Fruit fly (Drosophila melanogaster) whole organism, embryonic: ENCODE data around the gene dachs.

Experiments used
- Atf6 ChIP-seq: fragments of 200-800 bp; sonication (Bioruptor generic); IDR thresholded peaks from 2 replicates; pipeline ENCODE4 v1.3.6; 2022; ENCODE audit warnings: missing biosample characterization, missing genetic modification characterization
- CG11456 ChIP-seq: fragments of 200-800 bp; sonication (Bioruptor generic); IDR thresholded peaks from 3 replicates; pipeline ENCODE4 v1.3.6; 2022; ENCODE audit warnings: missing biosample characterization, missing genetic modification characterization
- CG14710 ChIP-seq: fragments of 200-800 bp; sonication (Bioruptor generic); optimal IDR thresholded peaks from 3 replicates; lab custom pipeline; 2019; ENCODE audit warnings: missing biosample characterization, mild to moderate bottlenecking, missing genetic modification characterization, moderate library complexity
- CG2199 ChIP-seq: fragments of 200-800 bp; sonication (Bioruptor generic); IDR thresholded peaks from 3 replicates; pipeline ENCODE4 v1.3.6; 2022; ENCODE audit warnings: missing biosample characterization, missing genetic modification characterization
- CG30403 ChIP-seq: fragments of 200-800 bp; sonication (Bioruptor generic); optimal IDR thresholded peaks from 3 replicates; lab custom pipeline; 2016; ENCODE audit warnings: missing biosample characterization, missing genetic modification characterization
- CG3065 ChIP-seq: fragments of 200-800 bp; sonication (Bioruptor generic); optimal IDR thresholded peaks from 2 replicates; lab custom pipeline; 2016; ENCODE audit warnings: missing biosample characterization, missing genetic modification characterization
- CG3163 ChIP-seq: fragments of 200-800 bp; sonication (Bioruptor generic); optimal IDR thresholded peaks from 3 replicates; lab custom pipeline; 2016; ENCODE audit warnings: missing biosample characterization, missing genetic modification characterization
- CG34224 ChIP-seq: fragments of 200-800 bp; sonication (Bioruptor generic); IDR thresholded peaks from 3 replicates; pipeline ENCODE4 v1.3.6; 2022; ENCODE audit warnings: missing biosample characterization, missing genetic modification characterization; ENCODE audit not compliant: partially characterized antibody
- CG34422 ChIP-seq: fragments of 200-800 bp; sonication (Bioruptor generic); IDR thresholded peaks from 3 replicates; pipeline ENCODE4 v1.3.6; 2022; ENCODE audit warnings: missing biosample characterization, missing genetic modification characterization
- CG3726 ChIP-seq: fragments of 200-800 bp; sonication (Bioruptor generic); IDR thresholded peaks from 3 replicates; pipeline ENCODE4, ENCODE4 v1.3.6; 2022; ENCODE audit warnings: missing biosample characterization, missing genetic modification characterization
- CG4424 ChIP-seq: fragments of 200-800 bp; sonication (Bioruptor generic); optimal IDR thresholded peaks from 3 replicates; lab custom pipeline; 2016; ENCODE audit warnings: missing biosample characterization, missing genetic modification characterization
- Ets65A ChIP-seq: fragments of 200-800 bp; sonication (Bioruptor generic); peaks from one replicate; lab custom pipeline; 2016; ENCODE audit warnings: missing biosample characterization, missing genetic modification characterization
- Gsc ChIP-seq: fragments of 200-800 bp; sonication (Bioruptor generic); IDR thresholded peaks from 2 replicates; pipeline ENCODE4 v1.3.6; 2022; ENCODE audit warnings: missing biosample characterization, missing genetic modification characterization
- HLH4C ChIP-seq: fragments of 200-800 bp; sonication (Bioruptor generic); IDR thresholded peaks from 3 replicates; pipeline ENCODE4 v1.3.6; 2022; ENCODE audit warnings: missing biosample characterization, missing genetic modification characterization; ENCODE audit not compliant: partially characterized antibody
- Med ChIP-seq: fragments of 200-800 bp; sonication (Bioruptor generic); peaks from one replicate; lab custom pipeline; 2016; ENCODE audit warnings: missing biosample characterization, missing genetic modification characterization, mild to moderate bottlenecking, inconsistent platforms, moderate library complexity
- NFAT ChIP-seq: fragments of 200-800 bp; sonication (Bioruptor generic); IDR thresholded peaks from 2 replicates; pipeline ENCODE4 v1.3.6; 2022; ENCODE audit warnings: missing biosample characterization, missing genetic modification characterization
- Opbp ChIP-seq: fragments of 200-800 bp; sonication (Bioruptor generic); IDR thresholded peaks from 3 replicates; pipeline ENCODE4 v1.3.6; 2022; ENCODE audit warnings: missing biosample characterization, missing genetic modification characterization; ENCODE audit not compliant: partially characterized antibody
- PHDP ChIP-seq: fragments of 200-800 bp; sonication (Bioruptor generic); optimal IDR thresholded peaks from 3 replicates; lab custom pipeline; 2018; ENCODE audit warnings: missing biosample characterization, mild to moderate bottlenecking, missing genetic modification characterization, moderate library complexity
- Trl ChIP-seq, 3 experiments: fragments of >200 bp in 2 of 3; fragments of 200-800 bp in 1 of 3; sonication (Bioruptor generic) in 1 of 3; optimal IDR thresholded peaks; 2 replicates in 1 of 3; 3 replicates in 2 of 3; lab custom pipeline; 2016 to 2017; ENCODE audit warnings: missing biosample characterization in 1 of 3, missing genetic modification characterization in 1 of 3
- ara ChIP-seq: fragments of 200-800 bp; sonication (Bioruptor generic); IDR thresholded peaks from 2 replicates; pipeline ENCODE4 v1.3.6; 2022; ENCODE audit warnings: missing biosample characterization, missing genetic modification characterization
- az2 ChIP-seq: fragments of 200-800 bp; sonication (Bioruptor generic); optimal IDR thresholded peaks from 3 replicates; lab custom pipeline; 2016; ENCODE audit warnings: missing biosample characterization, missing genetic modification characterization
- ci ChIP-seq: fragments of 200-800 bp; sonication (Bioruptor generic); IDR thresholded peaks from 3 replicates; pipeline ENCODE4 v1.3.6; 2022; ENCODE audit warnings: missing biosample characterization, missing genetic modification characterization
- ewg ChIP-seq: fragments of 200-800 bp; sonication (Bioruptor generic); optimal IDR thresholded peaks from 3 replicates; lab custom pipeline; 2017; ENCODE audit warnings: mild to moderate bottlenecking, missing biosample characterization, missing genetic modification reagents, missing genetic modification characterization
- nom ChIP-seq: fragments of 200-800 bp; sonication (Bioruptor generic); optimal IDR thresholded peaks from 2 replicates; lab custom pipeline; 2017; ENCODE audit warnings: missing biosample characterization, missing genetic modification characterization, mild to moderate bottlenecking, moderate library complexity, missing genetic modification reagents
- pan ChIP-seq, 4 experiments: fragments of >200 bp in 3 of 4; fragments of 200-800 bp in 1 of 4; sonication (Bioruptor generic) in 1 of 4; optimal IDR thresholded peaks in 3 of 4; IDR thresholded peaks in 1 of 4; 2 replicates each; pipeline versions ENCODE4 v1.3.6 to Lab custom; 2017 to 2022; ENCODE audit warnings: missing biosample characterization in 2 of 4, missing genetic modification characterization in 2 of 4, mixed read lengths in 1 of 4
- phol ChIP-seq: fragments of 200-800 bp; sonication (Bioruptor generic); optimal IDR thresholded peaks from 3 replicates; lab custom pipeline; 2018; ENCODE audit warnings: missing biosample characterization, mild to moderate bottlenecking, missing genetic modification characterization, moderate library complexity
- pros ChIP-seq: fragments of 200-800 bp; sonication (Bioruptor generic); optimal IDR thresholded peaks from 3 replicates; lab custom pipeline; 2019; ENCODE audit warnings: missing biosample characterization, mild to moderate bottlenecking, missing genetic modification characterization, moderate library complexity
- sens ChIP-seq: fragments of 200-800 bp; sonication (Bioruptor generic); peaks from one replicate; lab custom pipeline; 2016; ENCODE audit warnings: missing biosample characterization, missing genetic modification characterization
- sisA ChIP-seq: fragments of 200-800 bp; sonication (Bioruptor generic); IDR thresholded peaks from 2 replicates; pipeline ENCODE4 v1.3.6; 2022; ENCODE audit warnings: missing biosample characterization, missing genetic modification characterization
- so ChIP-seq: fragments of 200-800 bp; sonication (Bioruptor generic); IDR thresholded peaks from 3 replicates; pipeline ENCODE4 v1.3.6; 2022; ENCODE audit warnings: missing biosample characterization, missing genetic modification characterization
- sob ChIP-seq: fragments of 200-800 bp; sonication (Bioruptor generic); IDR thresholded peaks from 2 replicates; pipeline ENCODE4 v1.3.6; 2022; ENCODE audit warnings: missing biosample characterization, missing genetic modification characterization
- sqz ChIP-seq: fragments of 200-800 bp; sonication (Bioruptor generic); optimal IDR thresholded peaks from 3 replicates; lab custom pipeline; 2018; ENCODE audit warnings: missing biosample characterization, mild to moderate bottlenecking, missing genetic modification characterization
- tap ChIP-seq: fragments of 200-800 bp; optimal IDR thresholded peaks from 3 replicates; lab custom pipeline; 2019; ENCODE audit warnings: missing biosample characterization, mild to moderate bottlenecking, missing genetic modification characterization, moderate library complexity
- tin ChIP-seq: fragments of 200-800 bp; sonication (Bioruptor generic); optimal IDR thresholded peaks from 3 replicates; lab custom pipeline; 2016; ENCODE audit warnings: missing biosample characterization, missing genetic modification characterization

Gene dachs

DNA sequence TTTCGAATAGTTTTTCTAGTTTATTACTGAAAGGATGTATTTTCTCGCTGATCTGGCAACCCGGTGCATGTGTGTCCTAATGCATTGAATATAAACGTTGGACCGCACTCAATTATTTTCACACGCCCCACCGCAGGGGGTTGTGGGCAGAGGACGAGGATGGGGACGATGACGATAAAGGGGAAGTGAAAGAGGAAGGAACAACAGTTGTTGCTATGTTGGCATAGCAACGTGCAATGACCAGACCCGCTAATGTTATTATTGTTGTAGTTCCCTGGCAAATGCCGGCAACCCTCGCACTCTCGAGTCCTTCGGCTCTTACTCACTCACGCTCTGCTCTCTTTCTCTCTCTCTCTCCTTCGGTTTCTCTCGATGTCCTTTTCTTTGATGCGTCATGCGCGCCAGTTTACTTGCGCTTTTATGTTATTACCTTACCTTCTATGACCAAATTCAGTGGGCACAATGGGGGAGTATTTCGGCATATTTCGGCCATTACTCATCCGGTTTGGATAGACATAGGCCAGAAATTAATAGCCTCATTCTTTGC is 41.9 kb upstream of the dachs start (continued):
- TF ChIP-seq CG3065 (no peak), PHDP (tag; lab: Kevin White, UChicago) (no peak), CG34422 (GFP tag; lab: Robert Waterston, UW) (no peak; the same call in 2 of the 3 replicates), CG30403 (GFP tag; lab: Kevin White, UChicago) (no peak)

DNA sequence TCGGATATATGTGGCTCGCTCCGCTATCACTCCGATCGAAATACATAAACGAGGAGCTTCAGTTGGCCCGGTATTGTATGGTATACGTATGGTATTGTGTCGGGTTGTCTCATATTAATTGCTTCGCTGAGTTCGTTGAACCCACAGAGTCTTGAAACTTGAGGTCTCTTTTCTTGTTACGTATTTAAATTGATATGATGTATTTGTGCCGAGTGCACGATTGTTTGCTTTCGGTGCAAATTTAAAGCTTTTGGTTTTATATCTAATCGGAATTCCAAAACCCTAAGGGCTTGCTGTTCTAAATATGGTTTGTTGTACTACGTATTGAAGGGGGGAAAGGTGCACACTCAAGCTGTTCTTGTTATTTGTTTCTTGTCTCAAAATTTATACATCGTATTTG is 41.4 kb upstream of the dachs start:
- TF ChIP-seq Trl (optimal IDR thresholded peaks at IDR 0.05; lab: Kevin White, UChicago) (peak in 1 of 2 experiments; percentile 15), Trl (GFP tag; optimal IDR thresholded peaks at IDR 0.05; lab: Kevin White, UChicago) (no peak), Gsc (GFP tag; lab: Robert Waterston, UW) (no peak), sens (peak; percentile 12), Med (GFP tag; lab: Kevin White, UChicago) (peak; percentile 31), tap (tag; lab: Kevin White, UChicago) (no peak)

DNA sequence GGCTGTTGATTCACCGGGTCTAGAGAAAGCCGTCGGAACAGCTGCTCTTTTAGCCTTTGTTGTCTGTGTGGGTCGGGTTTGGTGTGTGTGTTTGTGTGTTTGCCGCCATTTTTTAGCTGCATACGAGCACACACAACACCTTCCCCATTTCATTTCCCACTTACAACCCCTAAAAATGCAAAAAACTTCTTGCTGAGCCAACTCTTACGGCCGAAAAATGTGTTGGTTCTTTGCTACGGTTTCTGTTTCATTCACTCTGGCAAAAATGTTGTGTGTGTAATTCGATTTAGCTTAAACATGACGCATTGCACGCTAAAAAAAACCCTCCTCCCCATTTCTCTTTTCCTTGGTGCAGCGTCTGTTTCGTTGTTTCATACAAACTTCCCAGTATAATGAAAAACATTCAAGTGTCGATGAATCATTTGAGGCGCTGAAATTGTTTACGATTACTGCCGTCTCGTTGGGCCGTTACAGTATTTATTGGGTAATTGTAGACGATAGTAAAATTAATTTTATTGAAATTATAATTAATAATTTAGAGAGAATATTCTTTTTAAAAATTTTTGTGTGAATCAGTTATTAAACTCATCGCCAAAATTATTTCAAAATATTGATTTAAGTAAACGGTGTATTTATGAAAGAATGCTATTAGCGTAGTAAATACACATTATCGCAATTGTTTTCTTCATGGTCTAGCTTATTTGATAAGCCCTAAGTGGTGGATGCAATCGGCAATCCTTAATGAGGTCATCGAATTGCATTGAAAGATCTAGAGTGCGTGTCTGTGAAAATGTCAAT is 40.5 kb upstream of the dachs start:
- no peak for TF ChIP-seq CG4424 (GFP tag; lab: Kevin White, UChicago)
- 0 out of 3 replicates have a peak, but pooled peaks have one; percentile 39 for TF ChIP-seq CG2199 (GFP tag; lab: Robert Waterston, UW)
- no peak for TF ChIP-seq tin (GFP tag; lab: Kevin White, UChicago)
- 0 out of 3 replicates have a peak, but pooled peaks have one; percentile 21 for TF ChIP-seq CG11456 (GFP tag; lab: Robert Waterston, UW)
- TF ChIP-seq pros (GFP tag; lab: Kevin White, UChicago) = peak; percentile 60
- TF ChIP-seq, all 482 proteins: peak for 3

DNA sequence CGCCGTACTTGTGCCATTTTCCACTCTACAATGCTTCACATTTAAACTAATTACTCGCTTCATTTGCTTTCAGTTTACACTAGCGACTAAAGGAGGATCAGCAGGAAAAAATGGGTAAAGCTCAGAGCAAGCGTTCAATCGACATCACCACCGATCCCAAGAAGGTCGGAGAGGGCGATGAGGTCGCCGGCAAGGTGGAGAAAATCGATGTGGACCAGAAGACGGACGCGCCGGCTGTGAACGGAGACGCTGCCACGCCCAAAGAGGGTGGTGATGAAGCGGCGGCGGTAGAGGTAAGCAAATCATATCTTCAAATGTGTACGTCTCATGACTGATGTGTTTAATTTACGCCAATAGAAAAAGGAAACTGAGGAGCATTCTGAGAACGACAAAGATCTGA is 39.8 kb upstream of the dachs start:
- TF ChIP-seq Med (GFP tag; lab: Kevin White, UChicago) (peak; percentile 63), HLH4C (GFP tag; lab: Robert Waterston, UW) (no peak)

DNA sequence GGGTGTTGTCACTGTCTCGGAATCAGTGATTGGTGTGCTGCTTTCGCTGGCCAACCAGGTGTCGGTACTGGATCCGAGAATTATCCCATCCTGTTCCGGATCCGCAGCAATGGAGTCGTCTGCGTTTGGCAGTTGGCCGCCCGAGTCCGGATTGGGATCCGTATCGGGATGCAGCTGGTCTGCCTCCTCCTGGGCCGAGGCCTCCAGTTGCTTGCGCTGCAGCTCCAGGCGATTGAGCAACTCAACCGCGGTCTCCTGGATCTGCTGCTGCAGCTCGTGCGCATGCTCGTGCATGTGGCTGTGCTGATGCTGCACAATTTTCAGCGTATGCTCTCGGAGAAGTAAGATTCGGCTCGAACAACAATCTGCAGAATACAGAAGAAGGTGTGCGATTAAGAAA is 34.5 kb upstream of the dachs start:
- peak; percentile 16 for TF ChIP-seq ewg (GFP tag; lab: Kevin White, UChicago)
- no peak for TF ChIP-seq ci (GFP tag; lab: Robert Waterston, UW)
- TF ChIP-seq sob (GFP tag; lab: Robert Waterston, UW) = 0 out of 2 replicates have a peak, but pooled peaks have one; percentile 12
- 0 out of 3 replicates have a peak, but pooled peaks have one; percentile 11 for TF ChIP-seq so (GFP tag; lab: Robert Waterston, UW)
- TF ChIP-seq sisA (GFP tag; lab: Robert Waterston, UW) = 0 out of 2 replicates have a peak, but pooled peaks have one; percentile 19
- peak; percentile 91 for TF ChIP-seq Ets65A
- 0 out of 3 replicates have a peak, but pooled peaks have one; percentile 25 for TF ChIP-seq CG3726 (GFP tag; lab: Robert Waterston, UW)
- no peak for TF ChIP-seq phol (tag; lab: Kevin White, UChicago)
- TF ChIP-seq sqz (GFP tag; lab: Kevin White, UChicago) = no peak
- 0 out of 2 replicates have a peak, but pooled peaks have one; percentile 15 for TF ChIP-seq ara
- TF ChIP-seq pan (optimal IDR thresholded peaks at IDR 0.05; lab: Kevin White, UChicago) = no peak
- TF ChIP-seq pan (GFP tag; optimal IDR thresholded peaks at IDR 0.05 in 1 of 2, IDR thresholded peaks at IDR 0.05 in 1 of 2) = no peak
- no peak for TF ChIP-seq Atf6 (GFP tag; lab: Robert Waterston, UW)

DNA sequence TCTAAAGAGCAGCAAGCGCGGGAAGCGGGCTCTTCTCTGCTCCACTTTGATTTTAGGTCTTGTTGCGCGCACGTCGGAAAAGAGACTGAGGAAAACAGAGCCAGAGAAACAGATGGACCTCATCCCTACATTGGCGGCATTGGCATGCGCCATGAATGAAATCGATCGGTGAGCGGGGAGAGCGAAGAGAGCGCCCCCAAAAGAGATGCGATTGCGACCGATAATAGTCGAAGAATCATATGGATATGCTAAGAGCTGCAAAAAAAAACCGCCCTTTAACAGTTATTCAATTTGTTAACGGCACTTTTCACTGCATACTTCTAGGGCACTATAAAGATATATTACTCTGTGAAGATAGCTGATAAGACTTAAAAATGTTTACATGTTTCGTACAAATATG is 33.1 kb upstream of the dachs start, which contains the start of gene grk:
Gene grk, minus strand, starts transcription at position 87 of the 400 bp plus-strand sequence.
- peak; percentile 75 for TF ChIP-seq CG3163 (GFP tag; lab: Kevin White, UChicago)
- no peak for TF ChIP-seq az2 (GFP tag; lab: Kevin White, UChicago)
- TF ChIP-seq CG34224 (GFP tag; lab: Robert Waterston, UW) = peak; percentile 34; the same call in 1 of the 3 replicates
- TF ChIP-seq NFAT (GFP tag; lab: Robert Waterston, UW) = 0 out of 2 replicates have a peak, but pooled peaks have one; percentile 28
- 0 out of 3 replicates have a peak, but pooled peaks have one; percentile 45 for TF ChIP-seq Opbp (GFP tag; lab: Robert Waterston, UW)
- peak; percentile 55 to 60 for TF ChIP-seq Trl (optimal IDR thresholded peaks at IDR 0.05; lab: Kevin White, UChicago)
- TF ChIP-seq Trl (GFP tag; optimal IDR thresholded peaks at IDR 0.05; lab: Kevin White, UChicago) = no peak
- no peak for TF ChIP-seq CG14710 (tag; lab: Kevin White, UChicago)
- peak; percentile 16 for TF ChIP-seq nom (GFP tag; lab: Kevin White, UChicago)
- peak; percentile 78; the same call in 2 of the 3 replicates for TF ChIP-seq CG2199 (GFP tag; lab: Robert Waterston, UW)
- TF ChIP-seq, all 482 proteins: peak for 7
